Worm (Caenorhabditis elegans) whole organism, L1 larva: ENCODE measurements around the gene clec-78.

Experiments used
- ces-1 ChIP-seq: fragments of 150-350 bp; optimal IDR thresholded peaks from 2 replicates; lab custom pipeline; 2014; ENCODE audit warnings: missing biosample characterization, missing genetic modification reagents, missing genetic modification characterization
- elt-3 ChIP-seq, 6 experiments: fragments of 150-350 bp in 1 of 6; sonication (generic microtip); optimal IDR thresholded peaks; 2 replicates each; lab custom pipeline; 2017 to 2018; ENCODE audit warnings: missing biosample characterization in 6 of 6, missing genetic modification characterization in 6 of 6, inconsistent platforms in 1 of 6
- ets-5 ChIP-seq: fragments of 200-800 bp; sonication (Bioruptor generic); IDR thresholded peaks from 2 replicates; pipeline ENCODE4 v1.3.6; 2022; ENCODE audit warnings: missing genetic modification characterization, missing compliant biosample characterization
- fkh-10 ChIP-seq: sonication (generic microtip); optimal IDR thresholded peaks from 2 replicates; lab custom pipeline; 2017; ENCODE audit warnings: missing biosample characterization, missing genetic modification reagents, missing genetic modification characterization
- grh-1 ChIP-seq: fragments of 200-800 bp; sonication (Bioruptor generic); IDR thresholded peaks from 2 replicates; pipeline ENCODE4 v1.3.6; 2022; ENCODE audit warnings: missing genetic modification reagents, missing genetic modification characterization, missing compliant biosample characterization
- jun-1 ChIP-seq: fragments of 150-350 bp; optimal IDR thresholded peaks from 2 replicates; lab custom pipeline; 2014; ENCODE audit warnings: missing biosample characterization, missing genetic modification reagents, missing genetic modification characterization
- nhr-84 ChIP-seq: sonication (generic microtip); optimal IDR thresholded peaks from 2 replicates; lab custom pipeline; 2017; ENCODE audit warnings: missing biosample characterization, missing genetic modification characterization
- vab-15 ChIP-seq: sonication (generic microtip); optimal IDR thresholded peaks from 2 replicates; lab custom pipeline; 2017; ENCODE audit warnings: missing genotype, mild to moderate bottlenecking, missing genetic modification characterization, missing compliant biosample characterization
- zag-1 ChIP-seq: fragments of 150-350 bp; optimal IDR thresholded peaks from 2 replicates; lab custom pipeline; 2014; ENCODE audit warnings: missing biosample characterization, missing genetic modification characterization
- zip-4 ChIP-seq: fragments of 200-800 bp; sonication (Bioruptor generic); optimal IDR thresholded peaks from 2 replicates; lab custom pipeline; 2018; ENCODE audit warnings: mild to moderate bottlenecking, missing genetic modification characterization, moderate library complexity, missing compliant biosample characterization
- ztf-4 ChIP-seq: fragments of 150-350 bp; optimal IDR thresholded peaks from 2 replicates; lab custom pipeline; 2014; ENCODE audit warnings: missing biosample characterization, missing genetic modification characterization

DNA sequence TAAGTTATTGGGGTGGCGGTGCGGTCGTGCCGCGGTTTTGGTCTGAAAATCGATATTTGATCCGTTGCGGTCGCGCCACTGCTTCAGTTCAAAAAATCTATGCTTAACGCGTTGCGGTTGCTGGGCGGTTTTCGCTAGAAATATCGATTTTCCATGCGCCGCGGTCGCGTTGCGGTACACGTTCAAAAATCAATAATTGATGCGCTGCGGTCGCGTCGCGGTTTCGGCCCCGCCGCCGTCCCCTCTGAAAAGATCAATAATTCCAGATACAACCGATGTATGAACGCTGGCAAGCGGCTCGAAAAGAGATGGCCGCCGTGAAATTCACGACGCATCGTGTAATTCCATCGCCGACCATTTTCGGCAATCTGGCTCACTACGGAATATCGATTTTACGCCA, 52.1 kb downstream of the clec-78 start:
- TF ChIP-seq nhr-84 (tag; lab: Kevin White, UChicago) (no peak), zip-4 (GFP tag; lab: Kevin White, UChicago) (no peak), grh-1 (GFP tag; lab: Robert Waterston, UW) (no peak), jun-1 (no peak), ets-5 (GFP tag; lab: Robert Waterston, UW) (no peak), fkh-10 (GFP tag; lab: Kevin White, UChicago) (no peak), zag-1 (tag; lab: Kevin White, UChicago) (no peak), elt-3 (tag; optimal IDR thresholded peaks at IDR 0.05; lab: Kevin White, UChicago) (no peak), vab-15 (tag; lab: Kevin White, UChicago) (no peak), ztf-4 (tag; lab: Kevin White, UChicago) (no peak), ces-1 (GFP tag; lab: Kevin White, UChicago) (no peak)
